Worm (Caenorhabditis elegans): ENCODE measurements around the gene ugt-4.

ce11 chrV:12800171-12800570, 5.0 kb upstream of the ugt-4 start, which contains the start of gene ugt-3:
- TF ChIP-seq madf-8 (GFP tag; conservative IDR thresholded peaks at IDR 0.05) (no peak), ztf-28 (GFP tag; IDR thresholded peaks at IDR 0.05) (no peak), chd-7 (tag; optimal IDR thresholded peaks at IDR 0.05) (no peak), nfya-1 (tag; optimal IDR thresholded peaks at IDR 0.05; ENCODE audit: borderline replicate concordance, insufficient read depth) (no peak), snpc-4 (GFP tag; optimal IDR thresholded peaks at IDR 0.05) (no peak), snpc-4 (tag; optimal IDR thresholded peaks at IDR 0.05) (no peak), nhr-120 (GFP tag; IDR thresholded peaks at IDR 0.05) (no peak), egl-44 (GFP tag; IDR thresholded peaks at IDR 0.05) (no peak), sea-2 (GFP tag; IDR thresholded peaks at IDR 0.05) (no peak), lin-35 (GFP tag; optimal IDR thresholded peaks at IDR 0.05) (no peak), ztf-22 (GFP tag; optimal IDR thresholded peaks at IDR 0.05) (no peak), cebp-1 (GFP tag; IDR thresholded peaks at IDR 0.05) (no peak), cebp-1 (tag; optimal IDR thresholded peaks at IDR 0.05) (no peak), nhr-90 (tag; optimal IDR thresholded peaks at IDR 0.05) (no peak), ceh-27 (GFP tag; optimal IDR thresholded peaks at IDR 0.05) (no peak), dpff-1 (tag; optimal IDR thresholded peaks at IDR 0.05) (no peak)
